Worm (Caenorhabditis elegans): Measurements from ENCODE around the gene his-24.

his-24 gene

DNA sequence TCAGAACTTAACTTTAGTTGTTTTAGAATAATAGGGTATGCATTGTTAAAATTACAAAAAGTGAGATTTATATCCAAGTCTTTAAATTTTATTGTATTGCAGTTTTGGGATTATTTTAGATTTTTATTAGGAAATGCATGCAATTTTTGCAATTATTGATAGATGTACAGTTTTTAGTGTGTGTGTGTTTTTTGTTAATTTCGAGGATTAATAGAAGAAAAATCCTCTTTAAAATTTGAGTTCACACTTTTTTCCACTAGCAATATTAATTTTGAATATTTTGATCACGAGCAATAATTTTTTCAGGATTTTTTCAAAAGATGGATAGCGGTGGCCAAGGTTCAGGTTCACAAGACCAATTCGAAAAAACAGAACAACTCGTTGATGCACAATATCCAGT, 42.0 kb upstream of the his-24 start, which contains the start of gene jmjd-3.2:
Gene jmjd-3.2, plus strand, starts transcription at position 301 of the 400 bp plus-strand sequence.
- TF ChIP-seq nhr-6 (tag; optimal IDR thresholded peaks at IDR 0.05) = no peak

DNA sequence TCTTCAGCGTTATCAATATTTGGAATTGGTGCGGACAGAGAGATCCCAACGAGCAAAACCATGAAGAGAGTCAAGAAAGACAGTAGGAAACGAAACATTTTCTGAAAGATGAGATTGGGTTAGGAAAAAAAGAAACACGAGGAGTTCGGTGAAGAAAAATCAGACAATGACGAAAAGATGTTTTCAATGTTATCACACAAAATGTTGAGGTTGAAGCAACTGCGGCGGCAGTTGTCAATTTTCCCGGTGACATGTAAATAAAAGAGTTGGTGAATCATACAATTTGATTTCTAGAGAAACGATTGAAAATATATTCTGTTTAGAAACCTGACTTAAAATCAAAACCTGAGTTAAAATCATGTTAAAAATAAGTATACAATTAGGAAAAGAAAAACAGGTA, 36.2 kb upstream of the his-24 start, which contains the start of gene F23D12.7:
Gene F23D12.7, minus strand, starts transcription at position 101 of the 400 bp plus-strand sequence.
- TF ChIP-seq elt-3 (tag; optimal IDR thresholded peaks at IDR 0.05) = no peak
- TF ChIP-seq lsy-2 (tag; optimal IDR thresholded peaks at IDR 0.05) = no peak
- TF ChIP-seq ama-1 (optimal IDR thresholded peaks at IDR 0.05) = no peak
- TF ChIP-seq sma-3 (GFP tag; optimal IDR thresholded peaks at IDR 0.05) = no peak
- TF ChIP-seq unc-62 (GFP tag; optimal IDR thresholded peaks at IDR 0.05) = no peak
- TF ChIP-seq unc-55 (GFP tag; optimal IDR thresholded peaks at IDR 0.05) = no peak

DNA sequence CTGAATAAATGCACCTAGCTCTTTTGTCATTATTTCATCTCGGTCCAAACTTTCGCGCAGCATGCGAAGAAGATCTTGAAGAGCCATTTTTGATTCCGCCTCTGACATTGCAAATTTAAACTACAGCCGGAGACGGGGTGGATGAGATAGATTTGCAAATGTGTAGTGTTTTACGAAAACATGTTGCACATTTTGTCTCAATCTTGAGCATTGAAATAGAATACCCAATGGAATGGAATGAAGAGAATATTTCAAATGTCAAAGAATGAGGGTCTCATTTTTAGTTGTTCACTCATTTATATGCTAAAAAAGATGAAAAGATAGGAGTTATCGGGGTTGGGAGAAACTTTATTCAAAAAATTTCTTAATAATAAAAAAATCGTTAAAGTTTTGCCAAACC, 34.5 kb upstream of the his-24 start, which contains the start of gene Y66C5A.1:
Gene Y66C5A.1, minus strand, starts transcription at position 101 of the 400 bp plus-strand sequence.
- TF ChIP-seq nhr-77 (tag; optimal IDR thresholded peaks at IDR 0.05) (no peak), sma-9 (GFP tag; optimal IDR thresholded peaks at IDR 0.05) (no peak), sma-9 (tag; optimal IDR thresholded peaks at IDR 0.05) (no peak), elt-1 (tag; optimal IDR thresholded peaks at IDR 0.05) (no peak), nhr-237 (tag; optimal IDR thresholded peaks at IDR 0.05) (no peak), snpc-4 (tag; optimal IDR thresholded peaks at IDR 0.05) (no peak), nhr-10 (tag; optimal IDR thresholded peaks at IDR 0.05) (no peak), nhr-6 (tag; optimal IDR thresholded peaks at IDR 0.05) (no peak), sem-4 (tag; optimal IDR thresholded peaks at IDR 0.05) (no peak), lsy-2 (tag; optimal IDR thresholded peaks at IDR 0.05) (no peak)

DNA sequence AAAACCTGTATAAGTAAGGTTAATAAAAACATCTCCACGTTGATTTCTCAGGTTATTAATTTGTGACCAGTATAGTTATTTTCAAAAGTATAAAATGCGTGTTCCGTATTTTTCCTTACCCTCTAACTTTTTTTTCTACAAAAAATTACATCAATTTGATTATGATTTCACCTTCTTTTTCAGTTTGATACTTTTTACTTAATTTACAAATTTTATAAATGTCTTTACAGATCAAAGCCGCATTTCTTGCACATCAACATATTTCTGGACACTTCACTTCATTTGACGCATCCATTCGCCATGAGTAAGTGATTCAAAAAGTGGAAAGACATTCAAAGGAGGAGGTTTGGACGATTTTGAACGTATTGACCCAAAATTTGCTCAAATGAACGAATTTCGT, 29.5 kb upstream of the his-24 start, which contains the start of gene Y66C5A.2:
Gene Y66C5A.2, plus strand, starts transcription at position 301 of the 400 bp plus-strand sequence.
- TF ChIP-seq lin-13 (GFP tag; optimal IDR thresholded peaks at IDR 0.05) (no peak), blmp-1 (tag; optimal IDR thresholded peaks at IDR 0.05; ENCODE audit: insufficient read depth) (no peak), Y55F3AM.14 (GFP tag; optimal IDR thresholded peaks at IDR 0.05) (no peak), snpc-4 (tag; optimal IDR thresholded peaks at IDR 0.05) (no peak), nhr-129 (tag; optimal IDR thresholded peaks at IDR 0.05) (no peak), nhr-237 (tag; optimal IDR thresholded peaks at IDR 0.05) (no peak), egl-27 (tag; optimal IDR thresholded peaks at IDR 0.05) (no peak), nhr-10 (tag; optimal IDR thresholded peaks at IDR 0.05) (no peak), nhr-21 (tag; optimal IDR thresholded peaks at IDR 0.05) (no peak), ztf-1 (GFP tag; conservative IDR thresholded peaks at IDR 0.05) (no peak), nhr-23 (tag; optimal IDR thresholded peaks at IDR 0.05) (no peak), lin-11 (tag; optimal IDR thresholded peaks at IDR 0.05) (no peak), alr-1 (tag; optimal IDR thresholded peaks at IDR 0.05) (no peak), ama-1 (optimal IDR thresholded peaks at IDR 0.05) (no peak), mab-5 (tag; optimal IDR thresholded peaks at IDR 0.05) (no peak), F13H6.1 (tag; optimal IDR thresholded peaks at IDR 0.05) (no peak), ZK546.5 (tag; optimal IDR thresholded peaks at IDR 0.05) (no peak), nhr-11 (tag; optimal IDR thresholded peaks at IDR 0.05) (no peak)

DNA sequence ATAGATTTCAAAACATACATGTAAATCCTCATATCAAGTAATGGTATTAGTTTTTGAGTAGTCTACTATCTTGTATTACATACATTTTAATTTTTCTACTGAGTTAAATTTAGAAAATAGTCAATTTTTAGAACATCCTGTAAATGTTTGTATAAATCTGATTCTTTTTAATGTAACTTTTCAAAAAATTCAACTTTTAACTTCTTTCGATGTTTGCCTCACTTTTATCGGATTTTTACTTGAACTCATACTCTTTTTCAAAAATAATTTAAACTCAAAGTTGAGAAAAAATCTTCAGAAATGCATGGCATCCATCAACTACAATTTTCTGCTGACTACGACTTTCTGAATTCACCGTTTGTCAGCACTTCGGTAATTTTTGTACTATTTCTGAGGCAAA, 25.4 kb upstream of the his-24 start, which contains the start of gene M163.7:
Gene M163.7, plus strand, starts transcription at position 301 of the 400 bp plus-strand sequence.
- no peak for TF ChIP-seq mbf-1 (tag; optimal IDR thresholded peaks at IDR 0.05)
- TF ChIP-seq egl-27 (tag; optimal IDR thresholded peaks at IDR 0.05) = no peak
- TF ChIP-seq ZK546.5 (tag; optimal IDR thresholded peaks at IDR 0.05) = no peak
- no peak for TF ChIP-seq nhr-12 (tag; optimal IDR thresholded peaks at IDR 0.05)
- TF ChIP-seq lin-11 (tag; optimal IDR thresholded peaks at IDR 0.05) = no peak
- no peak for TF ChIP-seq nhr-237 (tag; optimal IDR thresholded peaks at IDR 0.05)
- TF ChIP-seq fos-1 (tag; optimal IDR thresholded peaks at IDR 0.05) = no peak

DNA sequence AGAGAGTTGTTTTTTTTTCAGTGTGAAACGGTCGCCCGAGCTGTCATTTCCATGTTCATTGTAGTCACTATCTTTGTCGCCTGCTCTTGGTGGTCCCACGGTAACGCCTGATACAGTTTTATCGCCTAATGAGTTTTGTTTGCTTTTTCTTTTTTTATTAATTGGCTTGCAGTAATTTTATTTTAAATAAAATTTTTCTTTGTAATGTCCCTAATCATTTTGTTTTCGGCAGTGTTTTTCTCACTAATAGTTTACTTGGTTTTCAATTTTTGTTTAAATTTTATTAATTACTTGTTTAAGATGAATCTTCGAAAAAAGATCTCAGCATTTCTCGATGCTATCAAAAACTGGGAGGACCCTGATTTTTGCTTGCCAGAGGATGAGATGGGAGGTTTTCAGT, 24.3 kb upstream of the his-24 start, which contains the start of gene M163.22:
Gene M163.22, plus strand, starts transcription at position 301 of the 400 bp plus-strand sequence.
- TF ChIP-seq unc-62 (GFP tag; optimal IDR thresholded peaks at IDR 0.05) (no peak), nhr-25 (tag; optimal IDR thresholded peaks at IDR 0.05) (no peak), nhr-12 (tag; optimal IDR thresholded peaks at IDR 0.05) (no peak), snpc-4 (tag; optimal IDR thresholded peaks at IDR 0.05) (no peak), ZK546.5 (tag; optimal IDR thresholded peaks at IDR 0.05) (no peak), gmeb-1 (tag; optimal IDR thresholded peaks at IDR 0.05) (no peak), ceh-82 (tag; optimal IDR thresholded peaks at IDR 0.05) (no peak), fos-1 (tag; optimal IDR thresholded peaks at IDR 0.05) (no peak), lin-13 (GFP tag; optimal IDR thresholded peaks at IDR 0.05) (no peak), nhr-237 (tag; optimal IDR thresholded peaks at IDR 0.05) (no peak), nhr-11 (tag; optimal IDR thresholded peaks at IDR 0.05) (no peak), mbf-1 (tag; optimal IDR thresholded peaks at IDR 0.05) (no peak), mdl-1 (tag; optimal IDR thresholded peaks at IDR 0.05) (no peak), mab-5 (tag; optimal IDR thresholded peaks at IDR 0.05) (no peak), F13H6.1 (tag; optimal IDR thresholded peaks at IDR 0.05) (no peak), ceh-16 (tag; optimal IDR thresholded peaks at IDR 0.05) (no peak), lin-39 (tag; optimal IDR thresholded peaks at IDR 0.05) (no peak), ama-1 (optimal IDR thresholded peaks at IDR 0.05) (no peak), sma-9 (GFP tag; optimal IDR thresholded peaks at IDR 0.05) (no peak), sma-9 (tag; optimal IDR thresholded peaks at IDR 0.05) (no peak), nhr-21 (tag; optimal IDR thresholded peaks at IDR 0.05) (no peak)

All from whole organism, L2 larva.